Worm (Caenorhabditis elegans): Measurements from ENCODE around the gene best-3.

- TF ChIP-seq nhr-11 (tag; optimal IDR thresholded peaks at IDR 0.05) (no peak), ztf-11 (tag; optimal IDR thresholded peaks at IDR 0.05) (no peak), peb-1 (tag; optimal IDR thresholded peaks at IDR 0.05) (no peak), R02D3.7 (tag; optimal IDR thresholded peaks at IDR 0.05) (no peak), ceh-82 (tag; optimal IDR thresholded peaks at IDR 0.05) (no peak), mdl-1 (tag; optimal IDR thresholded peaks at IDR 0.05) (no peak), unc-62 (GFP tag; optimal IDR thresholded peaks at IDR 0.05) (no peak), nhr-237 (tag; optimal IDR thresholded peaks at IDR 0.05) (no peak), zag-1 (tag; optimal IDR thresholded peaks at IDR 0.05) (no peak), lsy-2 (tag; optimal IDR thresholded peaks at IDR 0.05) (no peak), lin-11 (tag; optimal IDR thresholded peaks at IDR 0.05) (no peak)
These were observed 11.0 kb downstream of the best-3 start for ce11 chrII:23739-24138.

Measured in whole organism, L2 larva.